Worm (Caenorhabditis elegans): ENCODE measurements around the gene C13F10.7.

DNA sequence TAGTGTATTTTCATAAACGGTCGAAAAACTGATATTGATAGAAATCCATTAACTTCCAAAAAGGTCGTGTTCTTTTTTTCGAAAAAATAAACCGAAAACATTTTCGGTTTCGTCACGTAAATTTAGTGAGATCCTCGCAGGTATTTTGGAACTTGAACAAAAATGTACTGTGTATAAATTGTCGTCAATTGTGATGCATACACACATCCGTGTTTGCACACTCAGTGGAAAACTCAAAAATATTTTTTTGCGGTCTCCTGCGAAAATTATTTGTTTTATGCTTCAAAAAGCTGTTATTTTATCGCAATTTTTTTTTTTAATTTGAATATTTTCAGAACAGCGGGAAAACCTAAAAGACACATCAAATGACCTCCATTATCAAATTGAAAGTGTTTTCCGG is 44.2 kb downstream of the C13F10.7 start, which contains the start of gene cpsf-2:
- no peak for TF ChIP-seq ets-4 (tag; optimal IDR thresholded peaks at IDR 0.05)
- no peak for TF ChIP-seq sdc-2 (tag; optimal IDR thresholded peaks at IDR 0.05)
- TF ChIP-seq rnt-1 (tag; optimal IDR thresholded peaks at IDR 0.05): no peak
- TF ChIP-seq unc-55 (GFP tag; optimal IDR thresholded peaks at IDR 0.05): no peak

Measured in whole organism, late embryonic.